Worm (Caenorhabditis elegans) whole organism, L1 larva: Measurements from ENCODE around the gene cwp-1.
A peak's percentile ranks its signal among the peaks of the same experiment; 100 is the strongest.

Source experiments
- C34B4.2 ChIP-seq: sonication (generic microtip); optimal IDR thresholded peaks from 2 replicates; lab custom pipeline; 2017; ENCODE audit warnings: mild to moderate bottlenecking, missing genetic modification characterization, missing compliant biosample characterization
- aly-2 ChIP-seq: fragments of 150-350 bp; optimal IDR thresholded peaks from 2 replicates; lab custom pipeline; 2014; ENCODE audit warnings: missing biosample characterization, missing genetic modification characterization
- ceh-63 ChIP-seq: fragments of 200-800 bp; sonication (Bioruptor generic); optimal IDR thresholded peaks from 2 replicates; lab custom pipeline; 2018; ENCODE audit warnings: mild to moderate bottlenecking, missing genetic modification characterization, missing compliant biosample characterization
- ceh-8 ChIP-seq: fragments of 200-800 bp; sonication (Bioruptor generic); optimal IDR thresholded peaks from 2 replicates; lab custom pipeline; 2018; ENCODE audit warnings: mild to moderate bottlenecking, missing genetic modification characterization, moderate library complexity, missing compliant biosample characterization
- ceh-88 ChIP-seq: fragments of 200-800 bp; sonication (Bioruptor generic); IDR thresholded peaks from 2 replicates; pipeline ENCODE4 v1.3.6; 2022; ENCODE audit warnings: missing genetic modification characterization, missing compliant biosample characterization
- dsc-1 ChIP-seq: sonication (generic microtip); optimal IDR thresholded peaks from 2 replicates; lab custom pipeline; 2016; ENCODE audit warnings: mild to moderate bottlenecking, missing genetic modification characterization, missing compliant biosample characterization
- efl-1 ChIP-seq, 4 experiments: fragments of 150-350 bp; optimal IDR thresholded peaks in 3 of 4; peaks in 1 of 4; 1 replicate in 1 of 4; 2 replicates in 3 of 4; lab custom pipeline; 2014; ENCODE audit warnings: missing biosample characterization in 2 of 4, missing genetic modification characterization in 2 of 4, missing genetic modification reagents in 2 of 4
- efl-3 ChIP-seq: fragments of 200-800 bp; sonication (Bioruptor generic); optimal IDR thresholded peaks from 2 replicates; lab custom pipeline; 2018; ENCODE audit warnings: mild to moderate bottlenecking, missing genetic modification characterization, missing compliant biosample characterization
- elt-2 ChIP-seq: sonication (generic microtip); optimal IDR thresholded peaks from 2 replicates; lab custom pipeline; 2016; ENCODE audit warnings: missing genetic modification characterization, mild to moderate bottlenecking, inconsistent platforms, missing compliant biosample characterization, missing genetic modification reagents
- ets-5 ChIP-seq: fragments of 200-800 bp; sonication (Bioruptor generic); IDR thresholded peaks from 2 replicates; pipeline ENCODE4 v1.3.6; 2022; ENCODE audit warnings: missing genetic modification characterization, missing compliant biosample characterization
- fkh-4 ChIP-seq: sonication (generic microtip); optimal IDR thresholded peaks from 2 replicates; lab custom pipeline; 2016; ENCODE audit warnings: missing compliant biosample characterization, missing genetic modification characterization, borderline replicate concordance
- fkh-8 ChIP-seq: sonication (generic microtip); optimal IDR thresholded peaks from 2 replicates; lab custom pipeline; 2016; ENCODE audit warnings: mild to moderate bottlenecking, missing genetic modification characterization, missing compliant biosample characterization
- fos-1 ChIP-seq: fragments of 150-350 bp; optimal IDR thresholded peaks from 2 replicates; lab custom pipeline; 2014; ENCODE audit warnings: missing biosample characterization, missing genetic modification characterization
- grh-1 ChIP-seq: fragments of 200-800 bp; sonication (Bioruptor generic); IDR thresholded peaks from 2 replicates; pipeline ENCODE4 v1.3.6; 2022; ENCODE audit warnings: missing genetic modification reagents, missing genetic modification characterization, missing compliant biosample characterization
- hlh-4 ChIP-seq: sonication (generic microtip); optimal IDR thresholded peaks from 2 replicates; lab custom pipeline; 2016; ENCODE audit warnings: mild to moderate bottlenecking, missing genetic modification characterization, missing compliant biosample characterization
- isw-1 ChIP-seq: fragments of 200-800 bp; sonication (Bioruptor generic); IDR thresholded peaks from 2 replicates; pipeline ENCODE4 v1.3.6; 2022; ENCODE audit warnings: missing genetic modification characterization, missing compliant biosample characterization
- jun-1 ChIP-seq: fragments of 150-350 bp; optimal IDR thresholded peaks from 2 replicates; lab custom pipeline; 2014; ENCODE audit warnings: missing biosample characterization, missing genetic modification reagents, missing genetic modification characterization
- lin-14 ChIP-seq: fragments of 200-800 bp; sonication (Bioruptor generic); optimal IDR thresholded peaks from 2 replicates; lab custom pipeline; 2018; ENCODE audit warnings: mild to moderate bottlenecking, missing genetic modification characterization, moderate library complexity, missing compliant biosample characterization
- lin-15B ChIP-seq: fragments of 150-350 bp; sonication (generic microtip); optimal IDR thresholded peaks from 3 replicates; lab custom pipeline; 2014; ENCODE audit warnings: missing biosample characterization, missing genetic modification characterization
- lin-39 ChIP-seq: fragments of 150-350 bp; optimal IDR thresholded peaks from 2 replicates; lab custom pipeline; 2014; ENCODE audit warnings: missing biosample characterization, missing genetic modification reagents, missing genetic modification characterization
- mab-9 ChIP-seq: fragments of 200-800 bp; sonication (Bioruptor generic); IDR thresholded peaks from 2 replicates; pipeline ENCODE4 v1.3.6; 2022; ENCODE audit warnings: missing genetic modification reagents, missing genetic modification characterization, missing compliant biosample characterization
- mdl-1 ChIP-seq, 2 experiments: fragments of 150-350 bp; optimal IDR thresholded peaks; 2 replicates each; lab custom pipeline; 2014 to 2017; ENCODE audit warnings: missing biosample characterization in 2 of 2, missing genetic modification characterization in 2 of 2, inconsistent platforms in 1 of 2
- mef-2 ChIP-seq: fragments of 150-350 bp; optimal IDR thresholded peaks from 2 replicates; lab custom pipeline; 2014; ENCODE audit warnings: missing biosample characterization, missing genetic modification characterization
- nhr-11 ChIP-seq: fragments of 150-350 bp; optimal IDR thresholded peaks from 2 replicates; lab custom pipeline; 2014; ENCODE audit warnings: missing biosample characterization, missing genetic modification characterization
- nhr-12 ChIP-seq: sonication (generic microtip); optimal IDR thresholded peaks from 2 replicates; lab custom pipeline; 2017; ENCODE audit warnings: missing biosample characterization, missing genetic modification characterization
- nhr-20 ChIP-seq: sonication (generic microtip); optimal IDR thresholded peaks from 2 replicates; lab custom pipeline; 2016; ENCODE audit warnings: mild to moderate bottlenecking, missing genetic modification characterization, missing compliant biosample characterization
- nhr-47 ChIP-seq: sonication (generic microtip); optimal IDR thresholded peaks from 2 replicates; lab custom pipeline; 2016; ENCODE audit warnings: mild to moderate bottlenecking, missing genetic modification characterization, moderate library complexity, missing compliant biosample characterization
- nhr-71 ChIP-seq: sonication (generic microtip); optimal IDR thresholded peaks from 2 replicates; lab custom pipeline; 2016; ENCODE audit warnings: mild to moderate bottlenecking, missing genetic modification characterization, moderate library complexity, missing compliant biosample characterization
- nhr-76 ChIP-seq: sonication (generic microtip); optimal IDR thresholded peaks from 2 replicates; lab custom pipeline; 2017; ENCODE audit warnings: missing biosample characterization, missing genetic modification characterization
- pax-3 ChIP-seq: fragments of 200-800 bp; sonication (Bioruptor generic); optimal IDR thresholded peaks from 2 replicates; lab custom pipeline; 2018; ENCODE audit warnings: mild to moderate bottlenecking, missing genetic modification characterization, moderate library complexity, missing compliant biosample characterization
- pqm-1 ChIP-seq: sonication (generic microtip); optimal IDR thresholded peaks from 3 replicates; lab custom pipeline; 2017; ENCODE audit warnings: missing biosample characterization, missing genetic modification characterization
- snu-23 ChIP-seq: sonication (generic microtip); optimal IDR thresholded peaks from 2 replicates; lab custom pipeline; 2016; ENCODE audit warnings: missing genetic modification characterization, missing compliant biosample characterization
- tbx-2 ChIP-seq: sonication (generic microtip); optimal IDR thresholded peaks from 2 replicates; lab custom pipeline; 2016; ENCODE audit warnings: missing genetic modification characterization, missing compliant biosample characterization
- tlp-1 ChIP-seq: fragments of 150-350 bp; optimal IDR thresholded peaks from 2 replicates; lab custom pipeline; 2014; ENCODE audit warnings: missing biosample characterization, missing genetic modification characterization
- unc-130 ChIP-seq: fragments of 150-350 bp; optimal IDR thresholded peaks from 2 replicates; lab custom pipeline; 2017; ENCODE audit warnings: missing biosample characterization, missing genetic modification characterization, inconsistent platforms
- unc-30 ChIP-seq: sonication (generic microtip); optimal IDR thresholded peaks from 2 replicates; lab custom pipeline; 2017; ENCODE audit warnings: missing biosample characterization, missing genetic modification characterization
- unc-86 ChIP-seq: sonication (generic microtip); optimal IDR thresholded peaks from 2 replicates; lab custom pipeline; 2016; ENCODE audit warnings: missing genetic modification characterization, missing compliant biosample characterization
- ztf-4 ChIP-seq: fragments of 150-350 bp; optimal IDR thresholded peaks from 2 replicates; lab custom pipeline; 2014; ENCODE audit warnings: missing biosample characterization, missing genetic modification characterization

The cwp-1 gene

DNA sequence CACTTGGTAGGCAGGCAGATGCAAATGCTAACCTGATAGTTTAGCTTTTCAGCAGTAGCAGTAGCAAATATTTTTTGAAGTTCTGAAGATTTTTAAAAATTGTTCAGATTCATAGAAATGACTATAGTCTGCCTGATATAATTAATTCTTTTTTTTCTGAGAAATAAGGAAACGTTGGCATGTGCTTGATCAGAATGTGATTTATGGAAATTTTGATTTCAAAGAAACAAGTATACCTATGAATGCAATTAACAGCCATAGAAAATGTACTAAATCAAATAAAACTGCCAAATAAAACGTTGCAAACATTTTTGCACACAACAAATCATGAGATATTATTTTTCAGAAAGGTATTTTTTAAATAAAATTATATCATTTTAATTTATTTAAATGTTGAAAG is 29.5 kb upstream of the cwp-1 start:
- peak; percentile 44 for TF ChIP-seq lin-14 (GFP tag; lab: Kevin White, UChicago)
- TF ChIP-seq lin-39, result no peak
- peak; percentile 68 for TF ChIP-seq nhr-11 (tag; lab: Kevin White, UChicago)
- no peak for TF ChIP-seq unc-30
- TF ChIP-seq hlh-4 (tag; lab: Kevin White, UChicago), result peak; percentile 73
- TF ChIP-seq nhr-47 (tag; lab: Kevin White, UChicago), result peak; percentile 49
- TF ChIP-seq ceh-63, result no peak
- no peak for TF ChIP-seq ceh-8 (GFP tag; lab: Kevin White, UChicago)
- TF ChIP-seq ztf-4 (tag; lab: Kevin White, UChicago), result no peak
- no peak for TF ChIP-seq efl-3 (GFP tag; lab: Kevin White, UChicago)
- no peak for TF ChIP-seq fkh-4 (tag; lab: Kevin White, UChicago)
- peak; percentile 52 for TF ChIP-seq nhr-71 (tag; lab: Kevin White, UChicago)
- TF ChIP-seq mef-2 (tag; lab: Kevin White, UChicago), result no peak
- no peak for TF ChIP-seq C34B4.2
- TF ChIP-seq mab-9 (GFP tag; lab: Robert Waterston, UW), result no peak
- TF ChIP-seq fkh-8 (tag; lab: Kevin White, UChicago), result peak; percentile 58
- no peak for TF ChIP-seq mdl-1 (tag; optimal IDR thresholded peaks at IDR 0.05; lab: Kevin White, UChicago)
- no peak for TF ChIP-seq aly-2 (tag; lab: Kevin White, UChicago)
- TF ChIP-seq nhr-12 (tag; lab: Kevin White, UChicago), result no peak
- TF ChIP-seq tlp-1 (tag; lab: Kevin White, UChicago), result no peak
- TF ChIP-seq lin-15B, result no peak
- peak; percentile 11 for TF ChIP-seq nhr-20 (tag; lab: Kevin White, UChicago)
- no peak for TF ChIP-seq jun-1 (tag; lab: Kevin White, UChicago)
- no peak for TF ChIP-seq tbx-2
- TF ChIP-seq pqm-1 (tag; lab: Kevin White, UChicago), result no peak

DNA sequence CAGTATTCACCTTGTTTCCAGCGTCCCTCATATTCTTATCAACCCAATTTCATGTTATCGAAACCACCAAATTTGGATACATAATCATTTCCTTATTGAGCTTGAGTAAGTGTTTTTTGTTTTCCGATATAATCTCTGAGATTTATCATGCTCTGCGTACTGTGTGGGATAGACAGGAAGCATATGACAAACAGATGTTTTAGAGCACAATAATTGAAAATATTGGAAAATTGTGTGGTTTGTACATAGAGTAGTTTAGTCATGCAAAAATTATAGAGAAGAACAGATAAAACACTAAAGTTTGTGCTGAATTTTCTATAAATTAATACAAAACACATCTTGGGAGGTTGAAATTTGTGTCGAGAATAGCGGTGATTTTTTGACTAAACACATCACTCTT is 27.6 kb upstream of the cwp-1 start:
- TF ChIP-seq dsc-1 (tag; lab: Kevin White, UChicago), result peak; percentile 94
- TF ChIP-seq fkh-4 (tag; lab: Kevin White, UChicago), result peak; percentile 77
- no peak for TF ChIP-seq nhr-11 (tag; lab: Kevin White, UChicago)

DNA sequence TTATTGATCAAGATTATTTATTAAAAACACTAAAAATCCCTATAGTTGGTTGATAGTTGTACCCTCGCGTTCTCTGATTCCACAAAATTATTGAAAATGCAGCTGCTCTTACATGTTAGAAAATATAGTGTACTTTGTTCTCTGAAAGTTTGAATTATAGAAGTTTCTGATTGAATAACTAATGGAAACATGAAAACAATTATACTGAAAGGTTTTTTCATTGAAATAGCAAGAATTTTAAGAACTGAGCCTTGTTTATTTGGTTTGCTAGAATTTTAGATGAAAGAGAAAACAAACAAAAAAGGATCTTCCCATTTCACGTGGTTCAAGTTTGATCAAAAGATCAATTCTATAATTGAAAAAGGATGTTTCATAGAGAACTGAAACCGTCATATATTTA is 26.5 kb upstream of the cwp-1 start:
- TF ChIP-seq lin-14 (GFP tag; lab: Kevin White, UChicago), result peak; percentile 21
- no peak for TF ChIP-seq snu-23 (GFP tag; lab: Kevin White, UChicago)
- no peak for TF ChIP-seq elt-2 (tag; lab: Kevin White, UChicago)
- TF ChIP-seq fkh-8 (tag; lab: Kevin White, UChicago), result peak; percentile 52
- TF ChIP-seq ets-5 (GFP tag; lab: Robert Waterston, UW), result no peak
- no peak for TF ChIP-seq grh-1 (GFP tag; lab: Robert Waterston, UW)
- peak; percentile 59 for TF ChIP-seq hlh-4 (tag; lab: Kevin White, UChicago)
- TF ChIP-seq nhr-76, result no peak
- peak; percentile 18 for TF ChIP-seq unc-86
- TF ChIP-seq fos-1 (tag; lab: Kevin White, UChicago), result no peak
- TF ChIP-seq tbx-2, result no peak
- no peak for TF ChIP-seq efl-1 (optimal IDR thresholded peaks at IDR 0.05; lab: Kevin White, UChicago)
- no peak for TF ChIP-seq efl-1 (GFP tag; optimal IDR thresholded peaks at IDR 0.05 in 1 of 2; lab: Kevin White, UChicago)
- no peak for TF ChIP-seq unc-130
- TF ChIP-seq isw-1 (GFP tag; lab: Robert Waterston, UW), result no peak
- no peak for TF ChIP-seq ceh-8 (GFP tag; lab: Kevin White, UChicago)
- no peak for TF ChIP-seq ceh-88 (GFP tag; lab: Robert Waterston, UW)
- TF ChIP-seq nhr-71 (tag; lab: Kevin White, UChicago), result peak; percentile 46
- TF ChIP-seq dsc-1 (tag; lab: Kevin White, UChicago), result peak; percentile 32
- TF ChIP-seq pax-3 (tag; lab: Kevin White, UChicago), result no peak
